Worm (Caenorhabditis elegans) whole organism, young adult: Measurements from ENCODE around the gene F20G2.6.

Source experiments
- D2030.7 ChIP-seq: fragments of 200-800 bp; sonication (Bioruptor generic); IDR thresholded peaks from 2 replicates; pipeline ENCODE4 v1.3.6; 2022; ENCODE audit warnings: missing genetic modification reagents, missing genetic modification characterization, missing compliant biosample characterization
- F23B12.7 ChIP-seq: sonication (generic microtip); optimal IDR thresholded peaks from 2 replicates; lab custom pipeline; 2017; ENCODE audit warnings: missing genetic modification characterization, mild to moderate bottlenecking, missing compliant biosample characterization, antibody characterized with exemption, moderate library complexity; ENCODE audit not compliant: insufficient read depth
- K11D2.4 ChIP-seq: fragments of 200-800 bp; sonication (Bioruptor generic); IDR thresholded peaks from 2 replicates; pipeline ENCODE4 v1.3.6; 2022; ENCODE audit warnings: missing genetic modification reagents, missing genetic modification characterization, missing compliant biosample characterization
- athp-1 ChIP-seq: sonication (generic microtip); optimal IDR thresholded peaks from 2 replicates; lab custom pipeline; 2017; ENCODE audit warnings: mild to moderate bottlenecking, missing genetic modification characterization, missing compliant biosample characterization
- attf-6 ChIP-seq: fragments of 200-800 bp; sonication (Bioruptor generic); IDR thresholded peaks from 2 replicates; pipeline ENCODE4 v1.3.6; 2022; ENCODE audit warnings: missing genetic modification reagents, missing genetic modification characterization, missing compliant biosample characterization
- efl-1 ChIP-seq: fragments of 150-350 bp; optimal IDR thresholded peaks from 2 replicates; lab custom pipeline; 2014; ENCODE audit warnings: missing biosample characterization, missing genetic modification reagents, missing genetic modification characterization
- egl-44 ChIP-seq: fragments of 200-800 bp; sonication (Bioruptor generic); IDR thresholded peaks from 2 replicates; pipeline ENCODE4 v1.3.6; 2022; ENCODE audit warnings: missing genetic modification reagents, missing genetic modification characterization, missing compliant biosample characterization
- hmg-1.2 ChIP-seq: fragments of 200-800 bp; sonication (Bioruptor generic); IDR thresholded peaks from 2 replicates; pipeline ENCODE4 v1.3.6; 2022; ENCODE audit warnings: missing genetic modification reagents, missing genetic modification characterization, missing compliant biosample characterization
- madf-10 ChIP-seq: sonication (generic microtip); optimal IDR thresholded peaks from 2 replicates; lab custom pipeline; 2016; ENCODE audit warnings: mild to moderate bottlenecking, missing genetic modification characterization, missing compliant biosample characterization
- mcd-1 ChIP-seq: fragments of 200-800 bp; sonication (Bioruptor generic); IDR thresholded peaks from 2 replicates; pipeline ENCODE4 v1.3.6; 2022; ENCODE audit warnings: missing genetic modification reagents, missing genetic modification characterization, missing compliant biosample characterization
- mes-4 ChIP-seq: sonication (generic microtip); optimal IDR thresholded peaks from 2 replicates; lab custom pipeline; 2016; ENCODE audit warnings: missing genotype, missing genetic modification characterization, missing compliant biosample characterization
- mxl-1 ChIP-seq: sonication (generic microtip); optimal IDR thresholded peaks from 2 replicates; lab custom pipeline; 2016; ENCODE audit warnings: missing genetic modification characterization, missing compliant biosample characterization
- nfya-1 ChIP-seq: sonication (generic microtip); optimal IDR thresholded peaks from 2 replicates; lab custom pipeline; 2017; ENCODE audit warnings: antibody characterized with exemption, missing compliant biosample characterization, missing genetic modification characterization, borderline replicate concordance; ENCODE audit not compliant: insufficient read depth
- repo-1 ChIP-seq: sonication (generic microtip); optimal IDR thresholded peaks from 2 replicates; lab custom pipeline; 2017; ENCODE audit warnings: mild to moderate bottlenecking, missing genetic modification characterization, missing compliant biosample characterization

DNA sequence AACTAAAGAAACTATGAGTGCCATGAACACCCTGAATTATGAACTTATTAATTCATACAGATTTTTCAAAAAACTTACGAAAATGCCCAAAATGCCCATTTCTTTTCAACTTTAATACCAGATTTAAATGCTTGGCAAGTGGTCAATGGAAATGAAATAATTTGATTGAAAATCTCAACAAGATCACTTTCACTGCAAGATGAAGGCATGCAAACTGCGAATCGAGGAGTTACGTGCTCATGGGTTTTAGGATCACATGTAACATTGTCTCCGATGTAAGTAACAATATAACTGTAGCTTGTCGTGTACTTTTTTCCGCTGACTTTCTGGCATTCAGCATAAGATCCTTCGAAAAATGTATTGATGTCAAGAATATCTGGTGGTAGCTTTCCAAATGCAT lies 18.0 kb downstream of the F20G2.6 start:
- TF ChIP-seq F23B12.7 (no peak), hmg-1.2 (no peak), egl-44 (GFP tag; lab: Robert Waterston, UW) (no peak), mes-4 (tag; lab: Kevin White, UChicago) (no peak), K11D2.4 (no peak), D2030.7 (GFP tag; lab: Robert Waterston, UW) (no peak), mcd-1 (GFP tag; lab: Robert Waterston, UW) (no peak), repo-1 (tag; lab: Kevin White, UChicago) (no peak), nfya-1 (tag; lab: Kevin White, UChicago) (no peak), mxl-1 (tag; lab: Kevin White, UChicago) (no peak), madf-10 (tag; lab: Kevin White, UChicago) (no peak), efl-1 (GFP tag; lab: Kevin White, UChicago) (no peak), attf-6 (GFP tag; lab: Robert Waterston, UW) (no peak), athp-1 (tag; lab: Kevin White, UChicago) (no peak)
